Worm (Caenorhabditis elegans): ENCODE data around the gene C51E3.10.

- TF ChIP-seq unc-62 (GFP tag; optimal IDR thresholded peaks at IDR 0.05) (no peak), snpc-4 (tag; optimal IDR thresholded peaks at IDR 0.05) (no peak), elt-1 (tag; optimal IDR thresholded peaks at IDR 0.05) (no peak), nhr-12 (tag; optimal IDR thresholded peaks at IDR 0.05) (no peak), nhr-237 (tag; optimal IDR thresholded peaks at IDR 0.05) (no peak), jun-1 (tag; optimal IDR thresholded peaks at IDR 0.05) (no peak), ceh-82 (tag; optimal IDR thresholded peaks at IDR 0.05) (no peak), nhr-11 (tag; optimal IDR thresholded peaks at IDR 0.05) (no peak), nhr-77 (tag; optimal IDR thresholded peaks at IDR 0.05) (no peak), ZK546.5 (tag; optimal IDR thresholded peaks at IDR 0.05) (no peak), ama-1 (optimal IDR thresholded peaks at IDR 0.05) (no peak), pha-4 (tag; optimal IDR thresholded peaks at IDR 0.05) (no peak)
These were observed 40.0 kb downstream of the C51E3.10 start, which contains the start of gene srxa-18 for ce11 chrV:10120898-10121297.
